Fruit fly (Drosophila melanogaster) whole organism, embryonic: Measurements from ENCODE around the gene CG10747.

ENCODE experiments used
- BEAF-32 ChIP-seq: fragments of 200-800 bp; sonication (Bioruptor generic); optimal IDR thresholded peaks from 3 replicates; lab custom pipeline; 2017; ENCODE audit warnings: missing biosample characterization, missing genetic modification characterization, mild to moderate bottlenecking, moderate library complexity, missing genetic modification reagents
- Bgb ChIP-seq: fragments of 200-800 bp; sonication (Bioruptor generic); IDR thresholded peaks from 2 replicates; pipeline ENCODE4 v1.3.6; 2022; ENCODE audit warnings: missing biosample characterization, missing genetic modification characterization; ENCODE audit not compliant: partially characterized antibody
- CG10321 ChIP-seq: fragments of 200-800 bp; sonication (Bioruptor generic); IDR thresholded peaks from 2 replicates; pipeline ENCODE4 v1.3.6; 2022; ENCODE audit warnings: missing biosample characterization, missing genetic modification characterization
- CG10366 ChIP-seq: fragments of 200-800 bp; sonication (Bioruptor generic); IDR thresholded peaks from 2 replicates; pipeline ENCODE4 v1.3.6; 2022; ENCODE audit warnings: missing biosample characterization, missing genetic modification characterization
- CG10543 ChIP-seq: fragments of 200-800 bp; sonication (Bioruptor generic); optimal IDR thresholded peaks from 3 replicates; lab custom pipeline; 2017; ENCODE audit warnings: missing biosample characterization, mild to moderate bottlenecking, missing genetic modification characterization, moderate library complexity
- CG10979 ChIP-seq: fragments of 200-800 bp; sonication (Bioruptor generic); optimal IDR thresholded peaks from 2 replicates; lab custom pipeline; 2018; ENCODE audit warnings: missing biosample characterization, mild to moderate bottlenecking, missing genetic modification characterization, moderate library complexity
- CG11504 ChIP-seq: fragments of 200-800 bp; sonication (Bioruptor generic); optimal IDR thresholded peaks from 3 replicates; lab custom pipeline; 2019; ENCODE audit warnings: missing biosample characterization, mild to moderate bottlenecking, missing genetic modification characterization, moderate library complexity
- CG12391 ChIP-seq: fragments of 200-800 bp; sonication (Bioruptor generic); optimal IDR thresholded peaks from 3 replicates; lab custom pipeline; 2018; ENCODE audit warnings: missing biosample characterization, mild to moderate bottlenecking, missing genetic modification characterization, moderate library complexity
- CG13894 ChIP-seq: fragments of 200-800 bp; sonication (Bioruptor generic); optimal IDR thresholded peaks from 3 replicates; lab custom pipeline; 2018; ENCODE audit warnings: missing biosample characterization, mild to moderate bottlenecking, missing genetic modification characterization, moderate library complexity
- CG14050 ChIP-seq: fragments of 200-800 bp; sonication (Bioruptor generic); IDR thresholded peaks from 3 replicates; pipeline ENCODE4 v1.3.6; 2022; ENCODE audit warnings: missing biosample characterization, missing genetic modification characterization
- CG15011 ChIP-seq: fragments of 200-800 bp; sonication (Bioruptor generic); optimal IDR thresholded peaks from 3 replicates; lab custom pipeline; 2018; ENCODE audit warnings: missing biosample characterization, mild to moderate bottlenecking, missing genetic modification characterization
- CG15696 ChIP-seq: fragments of 200-800 bp; sonication (Bioruptor generic); optimal IDR thresholded peaks from 2 replicates; lab custom pipeline; 2019; ENCODE audit warnings: missing biosample characterization, mild to moderate bottlenecking, missing genetic modification characterization, moderate library complexity
- CG16863 ChIP-seq: fragments of 200-800 bp; sonication (Bioruptor generic); optimal IDR thresholded peaks from 3 replicates; lab custom pipeline; 2016; ENCODE audit warnings: missing biosample characterization, missing genetic modification characterization
- CG17612 ChIP-seq: fragments of 200-800 bp; sonication (Bioruptor generic); IDR thresholded peaks from 2 replicates; pipeline ENCODE4 v1.3.6; 2022; ENCODE audit warnings: missing biosample characterization, missing genetic modification characterization
- CG18262 ChIP-seq: fragments of 200-800 bp; optimal IDR thresholded peaks from 3 replicates; lab custom pipeline; 2019; ENCODE audit warnings: missing biosample characterization, mild to moderate bottlenecking, missing genetic modification characterization, moderate library complexity
- CG2120 ChIP-seq: fragments of 200-800 bp; sonication (Bioruptor generic); optimal IDR thresholded peaks from 3 replicates; lab custom pipeline; 2016; ENCODE audit warnings: missing biosample characterization, missing genetic modification characterization
- CG34224 ChIP-seq: fragments of 200-800 bp; sonication (Bioruptor generic); IDR thresholded peaks from 3 replicates; pipeline ENCODE4 v1.3.6; 2022; ENCODE audit warnings: missing biosample characterization, missing genetic modification characterization; ENCODE audit not compliant: partially characterized antibody
- CG34376 ChIP-seq: fragments of 200-800 bp; sonication (Bioruptor generic); optimal IDR thresholded peaks from 2 replicates; lab custom pipeline; 2018; ENCODE audit warnings: missing biosample characterization, mild to moderate bottlenecking, missing genetic modification characterization
- CG4617 ChIP-seq: fragments of 200-800 bp; sonication (Bioruptor generic); optimal IDR thresholded peaks from 3 replicates; lab custom pipeline; 2016; ENCODE audit warnings: missing biosample characterization, missing genetic modification characterization, borderline replicate concordance
- CG5180 ChIP-seq: fragments of 200-800 bp; sonication (Bioruptor generic); optimal IDR thresholded peaks from 3 replicates; lab custom pipeline; 2017; ENCODE audit warnings: missing biosample characterization, missing genetic modification characterization, mild to moderate bottlenecking, moderate library complexity, missing genetic modification reagents
- CG8765 ChIP-seq: fragments of 200-800 bp; sonication (Bioruptor generic); IDR thresholded peaks from 2 replicates; pipeline ENCODE4 v1.3.6; 2022; ENCODE audit warnings: missing biosample characterization, missing genetic modification characterization
- CG9797 ChIP-seq: fragments of 200-800 bp; sonication (Bioruptor generic); optimal IDR thresholded peaks from 3 replicates; lab custom pipeline; 2018; ENCODE audit warnings: missing biosample characterization, mild to moderate bottlenecking, missing genetic modification characterization
- CG9932 ChIP-seq: fragments of 200-800 bp; sonication (Bioruptor generic); IDR thresholded peaks from 2 replicates; pipeline ENCODE4 v1.3.6; 2022; ENCODE audit warnings: missing biosample characterization, missing genetic modification characterization
- CoRest ChIP-seq: fragments of 200-800 bp; sonication (Bioruptor generic); optimal IDR thresholded peaks from 3 replicates; lab custom pipeline; 2018; ENCODE audit warnings: missing biosample characterization, mild to moderate bottlenecking, missing genetic modification characterization, moderate library complexity
- Dll ChIP-seq: fragments of 200-800 bp; sonication (Bioruptor generic); IDR thresholded peaks from 4 replicates; pipeline ENCODE4 v1.3.6; 2022; ENCODE audit warnings: missing biosample characterization, missing genetic modification characterization; ENCODE audit not compliant: partially characterized antibody
- Doc3 ChIP-seq: fragments of 200-800 bp; sonication (Bioruptor generic); IDR thresholded peaks from 3 replicates; pipeline ENCODE4 v1.3.6; 2022; ENCODE audit warnings: missing biosample characterization, missing genetic modification characterization; ENCODE audit not compliant: partially characterized antibody
- Hmr ChIP-seq: fragments of 200-800 bp; sonication (Bioruptor generic); optimal IDR thresholded peaks from 3 replicates; lab custom pipeline; 2017; ENCODE audit warnings: mild to moderate bottlenecking, missing biosample characterization, missing genetic modification reagents, missing genetic modification characterization
- Hr51 ChIP-seq, 2 experiments: fragments of 200-800 bp; sonication (Bioruptor generic); optimal IDR thresholded peaks; 2 replicates in 1 of 2; 3 replicates in 1 of 2; lab custom pipeline; 2016 to 2018; ENCODE audit warnings: missing biosample characterization in 2 of 2, missing genetic modification characterization in 2 of 2, mild to moderate bottlenecking in 1 of 2, moderate library complexity in 1 of 2
- Hsf ChIP-seq: fragments of 200-800 bp; sonication (Bioruptor generic); optimal IDR thresholded peaks from 3 replicates; lab custom pipeline; 2016; ENCODE audit warnings: missing biosample characterization, missing genetic modification characterization
- Meics ChIP-seq: fragments of 200-800 bp; sonication (Bioruptor generic); optimal IDR thresholded peaks from 2 replicates; lab custom pipeline; 2017; ENCODE audit warnings: missing biosample characterization, mild to moderate bottlenecking, missing genetic modification characterization
- NC2β ChIP-seq: fragments of 200-800 bp; sonication (Bioruptor generic); optimal IDR thresholded peaks from 2 replicates; lab custom pipeline; 2016; ENCODE audit warnings: missing biosample characterization, missing genetic modification characterization
- Rx ChIP-seq: fragments of 200-800 bp; sonication (Bioruptor generic); IDR thresholded peaks from 2 replicates; pipeline ENCODE4 v1.3.6; 2022; ENCODE audit warnings: missing biosample characterization, missing genetic modification characterization
- Side ChIP-seq: fragments of 200-800 bp; sonication (Bioruptor generic); optimal IDR thresholded peaks from 2 replicates; lab custom pipeline; 2016; ENCODE audit warnings: missing biosample characterization, missing genetic modification characterization
- Sin3A ChIP-seq: fragments of >200 bp; optimal IDR thresholded peaks from 2 replicates; lab custom pipeline; 2018
- ato ChIP-seq: fragments of 200-800 bp; sonication (Bioruptor generic); IDR thresholded peaks from 2 replicates; pipeline ENCODE4 v1.3.6; 2022; ENCODE audit warnings: missing biosample characterization, missing genetic modification characterization; ENCODE audit not compliant: partially characterized antibody
- dan ChIP-seq: fragments of 200-800 bp; sonication (Bioruptor generic); IDR thresholded peaks from 2 replicates; pipeline ENCODE4 v1.3.6; 2022; ENCODE audit warnings: missing biosample characterization, missing genetic modification characterization
- dysf ChIP-seq: fragments of 200-800 bp; sonication (Bioruptor generic); IDR thresholded peaks from 3 replicates; pipeline ENCODE4 v1.3.6; 2022; ENCODE audit warnings: missing biosample characterization, missing genetic modification characterization
- ems ChIP-seq: fragments of 200-800 bp; sonication (Bioruptor generic); optimal IDR thresholded peaks from 3 replicates; lab custom pipeline; 2016; ENCODE audit warnings: missing biosample characterization, missing genetic modification characterization
- en ChIP-seq: fragments of 200-800 bp; sonication (Bioruptor generic); optimal IDR thresholded peaks from 2 replicates; lab custom pipeline; 2016; ENCODE audit warnings: missing biosample characterization, missing genetic modification characterization
- eve ChIP-seq, 2 experiments: fragments of >200 bp; optimal IDR thresholded peaks; 2 replicates each; lab custom pipeline; 2017; ENCODE audit warnings: missing biosample characterization in 2 of 2, missing genetic modification characterization in 2 of 2
- ewg ChIP-seq: fragments of 200-800 bp; sonication (Bioruptor generic); optimal IDR thresholded peaks from 3 replicates; lab custom pipeline; 2017; ENCODE audit warnings: mild to moderate bottlenecking, missing biosample characterization, missing genetic modification reagents, missing genetic modification characterization
- gro ChIP-seq: fragments of 200-800 bp; sonication (Bioruptor generic); optimal IDR thresholded peaks from 2 replicates; lab custom pipeline; 2016; ENCODE audit warnings: missing biosample characterization, missing genetic modification characterization
- gt ChIP-seq: fragments of 200-800 bp; sonication (Bioruptor generic); IDR thresholded peaks from 2 replicates; pipeline ENCODE4 v1.3.6; 2022; ENCODE audit warnings: missing biosample characterization, missing genetic modification characterization
- kay ChIP-seq: fragments of 200-800 bp; sonication (Bioruptor generic); optimal IDR thresholded peaks from 2 replicates; lab custom pipeline; 2016; ENCODE audit warnings: missing biosample characterization, missing genetic modification characterization
- odd ChIP-seq: fragments of 200-800 bp; sonication (Bioruptor generic); optimal IDR thresholded peaks from 2 replicates; lab custom pipeline; 2017; ENCODE audit warnings: missing biosample characterization, mild to moderate bottlenecking, missing genetic modification characterization
- pho ChIP-seq: fragments of 200-800 bp; sonication (Bioruptor generic); optimal IDR thresholded peaks from 2 replicates; lab custom pipeline; 2016; ENCODE audit warnings: missing biosample characterization, missing genetic modification characterization
- sna ChIP-seq: fragments of 200-800 bp; sonication (Bioruptor generic); IDR thresholded peaks from 2 replicates; pipeline ENCODE4 v1.3.6; 2022; ENCODE audit warnings: missing biosample characterization, missing genetic modification characterization; ENCODE audit not compliant: partially characterized antibody
- sob ChIP-seq: fragments of 200-800 bp; sonication (Bioruptor generic); IDR thresholded peaks from 2 replicates; pipeline ENCODE4 v1.3.6; 2022; ENCODE audit warnings: missing biosample characterization, missing genetic modification characterization
- tgo ChIP-seq: fragments of 200-800 bp; sonication (Bioruptor generic); IDR thresholded peaks from 3 replicates; pipeline ENCODE4 v1.3.6; 2022; ENCODE audit warnings: missing biosample characterization, missing genetic modification characterization
- twi ChIP-seq: fragments of 200-800 bp; optimal IDR thresholded peaks from 2 replicates; lab custom pipeline; 2019; ENCODE audit warnings: missing biosample characterization, mild to moderate bottlenecking, missing genetic modification characterization, moderate library complexity

CG10747 gene

dm6 chr2L:20093794-20094193, 2.6 kb upstream of the CG10747 start, which contains the start of the genes Taf13 and nesd (continued):
- TF ChIP-seq Bgb (GFP tag; lab: Robert Waterston, UW): peak; percentile 53
- TF ChIP-seq eve (GFP tag; optimal IDR thresholded peaks at IDR 0.05; lab: Kevin White, UChicago): no peak
- peak; percentile 64 for TF ChIP-seq CG16863 (GFP tag; lab: Kevin White, UChicago)
- TF ChIP-seq CG4617 (GFP tag; lab: Kevin White, UChicago): peak; percentile 40
- peak; percentile 5 for TF ChIP-seq CG10979 (tag; lab: Kevin White, UChicago)
- TF ChIP-seq CG15696 (tag; lab: Kevin White, UChicago): peak; percentile 27
- no peak for TF ChIP-seq Side (GFP tag; lab: Kevin White, UChicago)
- TF ChIP-seq CG8765: no peak
- TF ChIP-seq Hmr: peak; percentile 37
- peak; percentile 51 for TF ChIP-seq CG11504 (tag; lab: Kevin White, UChicago)
- TF ChIP-seq tgo: no peak
- TF ChIP-seq CG34376 (GFP tag; lab: Kevin White, UChicago): peak; percentile 19
- no peak for TF ChIP-seq NC2β
- no peak for TF ChIP-seq dan
- TF ChIP-seq odd (GFP tag; lab: Kevin White, UChicago): no peak
- peak; percentile 52 for TF ChIP-seq twi (tag; lab: Kevin White, UChicago)
- TF ChIP-seq Rx: no peak
- peak; percentile 92 for TF ChIP-seq Sin3A (lab: Kevin White, UChicago)
- TF ChIP-seq CG9932 (GFP tag; lab: Robert Waterston, UW): peak; percentile 50
- peak; percentile 50 for TF ChIP-seq CG13894 (tag; lab: Kevin White, UChicago)
- TF ChIP-seq CG10366 (GFP tag; lab: Robert Waterston, UW): no peak
- 0 out of 2 replicates have a peak, but pooled peaks have one; percentile 17 for TF ChIP-seq sob
- TF ChIP-seq BEAF-32 (GFP tag; lab: Kevin White, UChicago): peak; percentile 85
- peak; percentile 68 for TF ChIP-seq CG2120 (GFP tag; lab: Kevin White, UChicago)
- TF ChIP-seq CG10543 (GFP tag; lab: Kevin White, UChicago): peak; percentile 32
- no peak for TF ChIP-seq ewg (GFP tag; lab: Kevin White, UChicago)
- TF ChIP-seq kay: no peak
- TF ChIP-seq CG18262: peak; percentile 35
- no peak for TF ChIP-seq CG10321 (GFP tag; lab: Robert Waterston, UW)
- TF ChIP-seq CG34224 (GFP tag; lab: Robert Waterston, UW): peak; percentile 73
- TF ChIP-seq dysf (GFP tag; lab: Robert Waterston, UW): peak; percentile 44; the same call in 1 of the 3 replicates
- peak; percentile 60 for TF ChIP-seq Doc3 (GFP tag; lab: Robert Waterston, UW)
- TF ChIP-seq CG12391 (tag; lab: Kevin White, UChicago): peak; percentile 66
- TF ChIP-seq CoRest (tag; lab: Kevin White, UChicago): peak; percentile 72
- peak; percentile 42 for TF ChIP-seq Meics (GFP tag; lab: Kevin White, UChicago)
- TF ChIP-seq gro: no peak
- TF ChIP-seq ems: peak; percentile 10
- TF ChIP-seq ato (GFP tag; lab: Robert Waterston, UW): 0 out of 2 replicates have a peak, but pooled peaks have one; percentile 20
- no peak for TF ChIP-seq CG17612 (GFP tag; lab: Robert Waterston, UW)
- TF ChIP-seq pho (GFP tag; lab: Kevin White, UChicago): peak; percentile 24
- TF ChIP-seq en (GFP tag; lab: Kevin White, UChicago): no peak
- peak; percentile 25 to 40 for TF ChIP-seq Hr51 (GFP tag; optimal IDR thresholded peaks at IDR 0.05; lab: Kevin White, UChicago)
- peak; percentile 52 for TF ChIP-seq Hsf (GFP tag; lab: Kevin White, UChicago)
- TF ChIP-seq CG14050 (GFP tag; lab: Robert Waterston, UW): no peak
- TF ChIP-seq Dll (GFP tag; lab: Robert Waterston, UW): peak; percentile 84
- TF ChIP-seq CG5180 (GFP tag; lab: Kevin White, UChicago): no peak
- no peak for TF ChIP-seq CG15011 (GFP tag; lab: Kevin White, UChicago)
- no peak; the same call in 1 of the 2 replicates for TF ChIP-seq sna (GFP tag; lab: Robert Waterston, UW)
- no peak for TF ChIP-seq gt (GFP tag; lab: Robert Waterston, UW)
- peak; percentile 32 for TF ChIP-seq CG9797 (GFP tag; lab: Kevin White, UChicago)
